Worm (Caenorhabditis elegans) whole organism, L4 larva: ENCODE measurements around the gene M176.9.

ENCODE experiments used
- mdl-1 ChIP-seq, 2 experiments: fragments of 150-350 bp in 1 of 2; sonication (generic microtip) in 1 of 2; optimal IDR thresholded peaks; 2 replicates each; lab custom pipeline; 2014 to 2017; ENCODE audit warnings: missing biosample characterization in 2 of 2, missing genetic modification characterization in 2 of 2
- nhr-237 ChIP-seq: sonication (generic microtip); optimal IDR thresholded peaks from 2 replicates; lab custom pipeline; 2017; ENCODE audit warnings: missing biosample characterization, missing genetic modification characterization
- snpc-4 ChIP-seq: fragments of 150-350 bp; optimal IDR thresholded peaks from 2 replicates; lab custom pipeline; 2014; ENCODE audit warnings: missing biosample characterization, missing genetic modification characterization

- no peak for TF ChIP-seq mdl-1 (tag; optimal IDR thresholded peaks at IDR 0.05; lab: Kevin White, UChicago)
- no peak for TF ChIP-seq nhr-237 (tag; lab: Kevin White, UChicago)
- no peak for TF ChIP-seq snpc-4 (tag; lab: Kevin White, UChicago)
Measured at ce11 chrII:9374807-9375206, 36.6 kb downstream of the M176.9 start, which contains the start of gene C06C3.12.
